Fruit fly (Drosophila melanogaster) whole organism, wandering third instar larva: Measurements from ENCODE around the gene CG9289.

Experiments used
- Abd-B ChIP-seq: fragments of >200 bp; optimal IDR thresholded peaks from 2 replicates; lab custom pipeline; 2017; ENCODE audit warnings: missing biosample characterization, missing genetic modification characterization
- CG32264 ChIP-seq: fragments of 200-800 bp; sonication (Bioruptor generic); optimal IDR thresholded peaks from 2 replicates; lab custom pipeline; 2016; ENCODE audit warnings: missing biosample characterization, missing genetic modification characterization
- CG9705 ChIP-seq: fragments of 200-800 bp; sonication (Bioruptor generic); optimal IDR thresholded peaks from 2 replicates; lab custom pipeline; 2018; ENCODE audit warnings: missing biosample characterization, mild to moderate bottlenecking, missing genetic modification characterization
- CrebA ChIP-seq: fragments of 200-800 bp; sonication (Bioruptor generic); optimal IDR thresholded peaks from 2 replicates; lab custom pipeline; 2016; ENCODE audit warnings: missing biosample characterization, mild to moderate bottlenecking, missing genetic modification characterization, borderline replicate concordance
- Dfd ChIP-seq: fragments of >200 bp; optimal IDR thresholded peaks from 2 replicates; lab custom pipeline; 2017; ENCODE audit warnings: missing biosample characterization, missing genetic modification characterization
- Dif ChIP-seq: fragments of 200-275, 200-300 bp; sonication (Bioruptor generic); optimal IDR thresholded peaks from 2 replicates; lab custom pipeline; 2018; ENCODE audit warnings: missing biosample characterization, missing genetic modification characterization; ENCODE audit not compliant: partially characterized antibody
- GATAd ChIP-seq: sonication (Bioruptor generic); optimal IDR thresholded peaks from 2 replicates; lab custom pipeline; 2016; ENCODE audit warnings: missing biosample characterization, missing genetic modification characterization
- HLH106 ChIP-seq: fragments of 200-800 bp; optimal IDR thresholded peaks from 3 replicates; lab custom pipeline; 2019; ENCODE audit warnings: missing biosample characterization, mild to moderate bottlenecking, missing genetic modification characterization, moderate library complexity
- Hnf4 ChIP-seq: fragments of 200-800 bp; sonication (Bioruptor generic); optimal IDR thresholded peaks from 2 replicates; lab custom pipeline; 2016; ENCODE audit warnings: missing biosample characterization, mild to moderate bottlenecking, missing genetic modification characterization
- Hr78 ChIP-seq: fragments of >200 bp; optimal IDR thresholded peaks from 2 replicates; lab custom pipeline; 2017; ENCODE audit warnings: missing biosample characterization, missing genetic modification characterization
- Hr83 ChIP-seq: fragments of 200-300 bp; sonication (Bioruptor generic); optimal IDR thresholded peaks from 2 replicates; lab custom pipeline; 2016; ENCODE audit warnings: missing biosample characterization, mild to moderate bottlenecking, missing genetic modification characterization, moderate library complexity; ENCODE audit not compliant: poor library complexity, severe bottlenecking
- Jra ChIP-seq: sonication (Bioruptor generic); optimal IDR thresholded peaks from 2 replicates; lab custom pipeline; 2016; ENCODE audit warnings: missing biosample characterization, missing genetic modification characterization
- Mio ChIP-seq: sonication (Bioruptor generic); optimal IDR thresholded peaks from 2 replicates; lab custom pipeline; 2016; ENCODE audit warnings: missing biosample characterization, missing genetic modification characterization
- Myc ChIP-seq: fragments of >200 bp; optimal IDR thresholded peaks from 2 replicates; lab custom pipeline; 2017
- N ChIP-seq: fragments of >200 bp; optimal IDR thresholded peaks from 2 replicates; lab custom pipeline; 2018; ENCODE audit warnings: missing biosample characterization, missing external identifiers, missing genetic modification characterization
- OdsH ChIP-seq: fragments of 200-800 bp; sonication (Bioruptor generic); optimal IDR thresholded peaks from 2 replicates; lab custom pipeline; 2016; ENCODE audit warnings: missing biosample characterization, mild to moderate bottlenecking, missing genetic modification characterization
- Rel ChIP-seq, 2 experiments: fragments of 200-800 bp; sonication (Bioruptor generic) in 1 of 2; optimal IDR thresholded peaks; 2 replicates in 1 of 2; 3 replicates in 1 of 2; lab custom pipeline; 2016 to 2019; ENCODE audit warnings: mild to moderate bottlenecking in 2 of 2, missing biosample characterization in 2 of 2, missing genetic modification characterization in 2 of 2, moderate library complexity in 1 of 2
- Sp1 ChIP-seq: fragments of 200-800 bp; sonication (Bioruptor generic); optimal IDR thresholded peaks from 3 replicates; lab custom pipeline; 2019; ENCODE audit warnings: missing biosample characterization, mild to moderate bottlenecking, missing genetic modification characterization, moderate library complexity
- Vsx2 ChIP-seq: fragments of 200-300, 225-300 bp; sonication (Bioruptor generic); optimal IDR thresholded peaks from 2 replicates; lab custom pipeline; 2018; ENCODE audit warnings: missing biosample characterization, missing genetic modification characterization; ENCODE audit not compliant: partially characterized antibody
- br ChIP-seq: fragments of 200-800 bp; sonication (Bioruptor generic); optimal IDR thresholded peaks from 2 replicates; lab custom pipeline; 2016; ENCODE audit warnings: missing biosample characterization, missing genetic modification characterization
- brk ChIP-seq: fragments of 200-800 bp; sonication (Bioruptor generic); optimal IDR thresholded peaks from 2 replicates; lab custom pipeline; 2016; ENCODE audit warnings: missing biosample characterization, mild to moderate bottlenecking, missing genetic modification characterization
- dl ChIP-seq, 2 experiments: fragments of 175-275, 200-275 bp in 1 of 2; fragments of 200-275 bp in 1 of 2; sonication (Bioruptor generic); optimal IDR thresholded peaks; lab custom pipeline; 2018; ENCODE audit warnings: mild to moderate bottlenecking in 2 of 2, missing biosample characterization in 2 of 2, missing genetic modification characterization in 2 of 2, moderate library complexity in 2 of 2; ENCODE audit not compliant: partially characterized antibody in 2 of 2, insufficient read depth in 1 of 2
- dmrt93B ChIP-seq: fragments of 200-800 bp; sonication (Bioruptor generic); optimal IDR thresholded peaks from 2 replicates; lab custom pipeline; 2018; ENCODE audit warnings: missing biosample characterization, mild to moderate bottlenecking, missing genetic modification characterization
- dsf ChIP-seq: sonication (Bioruptor generic); optimal IDR thresholded peaks from 2 replicates; lab custom pipeline; 2016; ENCODE audit warnings: missing biosample characterization, missing genetic modification characterization, borderline replicate concordance
- ey ChIP-seq: fragments of 200-800 bp; sonication (Bioruptor generic); optimal IDR thresholded peaks from 2 replicates; lab custom pipeline; 2016; ENCODE audit warnings: missing biosample characterization, missing genetic modification characterization
- foxo ChIP-seq, 2 experiments: fragments of 200-800 bp; sonication (Bioruptor generic); optimal IDR thresholded peaks; 2 replicates in 1 of 2; 3 replicates in 1 of 2; lab custom pipeline; 2016 to 2017; ENCODE audit warnings: missing biosample characterization in 2 of 2, missing genetic modification characterization in 2 of 2
- fru ChIP-seq: fragments of 200-800 bp; sonication (Bioruptor generic); optimal IDR thresholded peaks from 3 replicates; lab custom pipeline; 2016; ENCODE audit warnings: missing biosample characterization, mild to moderate bottlenecking, missing genetic modification characterization
- h ChIP-seq: fragments of 200-800 bp; sonication (Bioruptor generic); optimal IDR thresholded peaks from 3 replicates; lab custom pipeline; 2016; ENCODE audit warnings: missing biosample characterization, mild to moderate bottlenecking, missing genetic modification characterization
- jim ChIP-seq: fragments of 175-275, 200-325 bp; sonication (Bioruptor generic); optimal IDR thresholded peaks from 2 replicates; lab custom pipeline; 2016; ENCODE audit warnings: missing biosample characterization, mild to moderate bottlenecking, missing genetic modification characterization
- lola ChIP-seq: fragments of >200 bp; optimal IDR thresholded peaks from 2 replicates; lab custom pipeline; 2017; ENCODE audit warnings: missing biosample characterization, missing genetic modification characterization
- pan ChIP-seq: fragments of >200 bp; optimal IDR thresholded peaks from 2 replicates; lab custom pipeline; 2017
- psq ChIP-seq: fragments of 200-800 bp; sonication (Bioruptor generic); optimal IDR thresholded peaks from 3 replicates; lab custom pipeline; 2017; ENCODE audit warnings: missing biosample characterization, mild to moderate bottlenecking, missing genetic modification characterization, moderate library complexity
- rgr ChIP-seq: fragments of 200-800 bp; sonication (Bioruptor generic); optimal IDR thresholded peaks from 3 replicates; lab custom pipeline; 2016; ENCODE audit warnings: missing biosample characterization, mild to moderate bottlenecking, missing genetic modification characterization
- sage ChIP-seq: fragments of 200-800 bp; sonication (Bioruptor generic); optimal IDR thresholded peaks from 2 replicates; lab custom pipeline; 2016; ENCODE audit warnings: missing biosample characterization, mild to moderate bottlenecking, missing genetic modification characterization
- sv ChIP-seq: fragments of 200-800 bp; sonication (Bioruptor generic); optimal IDR thresholded peaks from 3 replicates; lab custom pipeline; 2016; ENCODE audit warnings: missing biosample characterization, missing genetic modification characterization
- tai ChIP-seq: sonication (Bioruptor generic); optimal IDR thresholded peaks from 2 replicates; lab custom pipeline; 2016; ENCODE audit warnings: missing biosample characterization, missing genetic modification characterization
- usp ChIP-seq: fragments of >200 bp; optimal IDR thresholded peaks from 2 replicates; lab custom pipeline; 2017; ENCODE audit warnings: missing biosample characterization, missing genetic modification characterization
- woc ChIP-seq: sonication (Bioruptor generic); optimal IDR thresholded peaks from 2 replicates; lab custom pipeline; 2016; ENCODE audit warnings: missing biosample characterization, mild to moderate bottlenecking, missing genetic modification characterization

CG9289 gene

dm6 chr2L:8697915-8698627 is 13.9 kb upstream of the CG9289 start:
- TF ChIP-seq jim: no peak
- TF ChIP-seq tai (GFP tag; lab: Kevin White, UChicago): no peak
- no peak for TF ChIP-seq Dif (GFP tag; lab: Kevin White, UChicago)
- TF ChIP-seq rgr: no peak
- TF ChIP-seq Abd-B (GFP tag; lab: Kevin White, UChicago): no peak
- no peak for TF ChIP-seq CG9705 (GFP tag; lab: Kevin White, UChicago)
- TF ChIP-seq ey (GFP tag; lab: Kevin White, UChicago): peak; percentile 6
- TF ChIP-seq dl (GFP tag; optimal IDR thresholded peaks at IDR 0.05; lab: Kevin White, UChicago; ENCODE audit: insufficient read depth in 1 of 2, partially characterized antibody in 2 of 2): no peak
- TF ChIP-seq N (GFP tag; lab: Kevin White, UChicago): no peak
- peak; percentile 37 for TF ChIP-seq Sp1 (GFP tag; lab: Kevin White, UChicago)
- no peak for TF ChIP-seq Dfd
- TF ChIP-seq HLH106: no peak
- TF ChIP-seq lola: no peak
- TF ChIP-seq CrebA (GFP tag; lab: Kevin White, UChicago): no peak
- no peak for TF ChIP-seq Myc (lab: Kevin White, UChicago)
- no peak for TF ChIP-seq dmrt93B (GFP tag; lab: Kevin White, UChicago)
- peak; percentile 12 for TF ChIP-seq psq
- TF ChIP-seq fru: no peak
- no peak for TF ChIP-seq Jra (GFP tag; lab: Kevin White, UChicago)
- peak; percentile 65 for TF ChIP-seq br (GFP tag; lab: Kevin White, UChicago)
- no peak for TF ChIP-seq brk (GFP tag; lab: Kevin White, UChicago)
- TF ChIP-seq sv (GFP tag; lab: Kevin White, UChicago): no peak
- no peak for TF ChIP-seq Hr83 (GFP tag; lab: Kevin White, UChicago)
- TF ChIP-seq Hnf4 (GFP tag; lab: Kevin White, UChicago): no peak
- TF ChIP-seq usp (GFP tag; lab: Kevin White, UChicago): no peak
- no peak for TF ChIP-seq Rel (GFP tag; optimal IDR thresholded peaks at IDR 0.05; lab: Kevin White, UChicago)
- peak; percentile 46 for TF ChIP-seq Rel (tag; optimal IDR thresholded peaks at IDR 0.05; lab: Kevin White, UChicago)
- no peak for TF ChIP-seq sage (GFP tag; lab: Kevin White, UChicago)
- no peak for TF ChIP-seq woc (GFP tag; lab: Kevin White, UChicago)
- TF ChIP-seq OdsH: no peak
- no peak for TF ChIP-seq dsf
- TF ChIP-seq Mio (GFP tag; lab: Kevin White, UChicago): no peak
- TF ChIP-seq pan (lab: Kevin White, UChicago): no peak
- TF ChIP-seq Hr78 (GFP tag; lab: Kevin White, UChicago): no peak
- no peak for TF ChIP-seq GATAd (GFP tag; lab: Kevin White, UChicago)
- no peak for TF ChIP-seq CG32264 (GFP tag; lab: Kevin White, UChicago)
- peak; percentile 18 for TF ChIP-seq h (GFP tag; lab: Kevin White, UChicago)
- TF ChIP-seq Vsx2 (GFP tag; lab: Kevin White, UChicago): no peak
- TF ChIP-seq foxo (GFP tag; optimal IDR thresholded peaks at IDR 0.05; lab: Kevin White, UChicago): peak in 1 of 2 experiments; percentile 37
- TF ChIP-seq, all 38 proteins: peak for 7

- TF ChIP-seq Dif (GFP tag; lab: Kevin White, UChicago) (peak; percentile 4), rgr (peak; percentile 41), Rel (GFP tag; optimal IDR thresholded peaks at IDR 0.05; lab: Kevin White, UChicago) (peak; percentile 70), Rel (tag; optimal IDR thresholded peaks at IDR 0.05; lab: Kevin White, UChicago) (peak; percentile 96), psq (no peak), Hr78 (GFP tag; lab: Kevin White, UChicago) (no peak), h (GFP tag; lab: Kevin White, UChicago) (peak; percentile 66), CG9705 (GFP tag; lab: Kevin White, UChicago) (no peak), CrebA (GFP tag; lab: Kevin White, UChicago) (peak; percentile 35), Hr83 (GFP tag; lab: Kevin White, UChicago) (no peak), Hnf4 (GFP tag; lab: Kevin White, UChicago) (peak; percentile 10), Jra (GFP tag; lab: Kevin White, UChicago) (peak; percentile 77), sage (GFP tag; lab: Kevin White, UChicago) (no peak), HLH106 (peak; percentile 16), lola (no peak), Vsx2 (GFP tag; lab: Kevin White, UChicago) (peak; percentile 1), br (GFP tag; lab: Kevin White, UChicago) (peak; percentile 33)
These were observed 10.1 kb upstream of the CG9289 start for dm6 chr2L:8694250-8694704.
